Fruit fly (Drosophila melanogaster) whole organism: Measurements from ENCODE around the gene Nasp.

Source experiments
- CG8478 ChIP-seq: fragments of >200 bp; optimal IDR thresholded peaks from 2 replicates; lab custom pipeline; 2018; ENCODE audit warnings: inconsistent platforms
- pan ChIP-seq: fragments of >200 bp; optimal IDR thresholded peaks from 2 replicates; lab custom pipeline; 2017
- psq ChIP-seq: fragments of >200 bp; optimal IDR thresholded peaks from 2 replicates; lab custom pipeline; 2017
- usp ChIP-seq: fragments of >200 bp; optimal IDR thresholded peaks from 2 replicates; lab custom pipeline; 2017; ENCODE audit warnings: missing biosample characterization, missing genetic modification characterization, mixed read lengths

- TF ChIP-seq psq (lab: Kevin White, UChicago), result no peak
- no peak for TF ChIP-seq pan (lab: Kevin White, UChicago)
- TF ChIP-seq CG8478, result no peak
- TF ChIP-seq usp (GFP tag; lab: Kevin White, UChicago), result no peak
Observed at dm6 chr3R:8747134-8747870, at the start of gene Nasp, which contains the start of gene CG9801.
